Fruit fly (Drosophila melanogaster) Kc167 (cell line): ENCODE data around the gene CG12009.

Experiments used
- Myc ChIP-seq: fragments of >200 bp; optimal IDR thresholded peaks from 2 replicates; lab custom pipeline; 2017; ENCODE audit warnings: missing external identifiers
- Sin3A ChIP-seq: fragments of >200 bp; optimal IDR thresholded peaks from 2 replicates; lab custom pipeline; 2018; ENCODE audit warnings: missing external identifiers
- h ChIP-seq: fragments of >200 bp; optimal IDR thresholded peaks from 3 replicates; lab custom pipeline; 2018; ENCODE audit warnings: missing external identifiers
- insv ChIP-seq: fragments of >200 bp; optimal IDR thresholded peaks from 3 replicates; lab custom pipeline; 2018; ENCODE audit warnings: missing external identifiers
- psq ChIP-seq: fragments of >200 bp; optimal IDR thresholded peaks from 2 replicates; lab custom pipeline; 2017; ENCODE audit warnings: missing external identifiers
- ttk ChIP-seq: sonication (Bioruptor generic); optimal IDR thresholded peaks from 2 replicates; lab custom pipeline; 2017; ENCODE audit warnings: missing external identifiers

Gene CG12009

dm6 chr3L:3291159-3291558 is at the start of gene CG12009:
TSS of gene CG12009 (plus strand) at chr3L:3291459.
- TF ChIP-seq insv (lab: Kevin White, UChicago) (no peak), Myc (lab: Kevin White, UChicago) (no peak), ttk (lab: Kevin White, UChicago) (no peak), h (no peak), Sin3A (no peak), psq (lab: Kevin White, UChicago) (no peak)

DNA sequence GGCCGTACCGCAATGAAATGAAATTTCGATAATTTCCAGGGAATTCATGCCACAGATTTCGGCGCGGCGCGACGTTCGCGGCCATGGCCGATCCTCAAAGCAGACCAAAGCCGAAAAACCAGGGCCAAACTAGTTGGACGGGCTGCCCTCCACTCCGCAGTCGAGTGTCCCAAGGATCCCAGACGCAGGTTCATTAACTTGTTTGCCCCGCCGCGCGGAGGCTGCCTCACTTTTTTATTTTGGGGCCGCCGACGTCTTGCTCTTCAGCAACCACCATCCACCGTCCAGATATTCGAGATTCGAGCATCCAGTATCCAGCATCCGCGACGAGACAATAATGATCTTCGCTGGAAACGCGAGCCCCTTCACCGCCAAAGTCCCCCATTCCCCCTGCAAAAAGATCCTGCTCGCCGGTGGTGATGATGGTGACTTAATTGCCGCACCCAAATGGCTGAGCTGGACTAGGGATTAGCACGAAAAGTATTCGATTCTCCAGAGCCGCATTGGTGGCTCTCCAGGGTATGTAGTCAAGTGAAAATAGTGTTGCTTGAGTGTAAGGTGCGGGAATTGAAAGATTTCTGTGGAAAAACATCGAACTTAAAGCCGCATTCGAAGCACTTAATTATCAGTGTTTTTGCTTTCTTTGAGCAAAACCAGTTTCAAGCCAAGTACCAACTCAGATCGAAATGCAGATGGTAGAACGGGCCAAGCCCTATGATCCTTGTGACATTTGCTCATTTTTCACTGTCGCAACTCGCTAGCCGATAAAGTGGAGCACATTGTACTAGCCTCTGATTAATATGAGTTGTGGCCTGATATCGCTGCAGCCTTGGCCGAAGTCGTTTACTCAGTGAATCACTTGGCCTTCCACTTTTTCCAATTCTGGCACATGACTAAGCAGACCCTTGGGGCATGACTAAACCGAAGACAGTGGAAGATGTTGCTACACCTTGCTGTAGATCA is 48.9 kb upstream of the CG12009 start:
- TF ChIP-seq Myc (lab: Kevin White, UChicago) (no peak), h (no peak), ttk (lab: Kevin White, UChicago) (no peak), insv (lab: Kevin White, UChicago) (no peak)

DNA sequence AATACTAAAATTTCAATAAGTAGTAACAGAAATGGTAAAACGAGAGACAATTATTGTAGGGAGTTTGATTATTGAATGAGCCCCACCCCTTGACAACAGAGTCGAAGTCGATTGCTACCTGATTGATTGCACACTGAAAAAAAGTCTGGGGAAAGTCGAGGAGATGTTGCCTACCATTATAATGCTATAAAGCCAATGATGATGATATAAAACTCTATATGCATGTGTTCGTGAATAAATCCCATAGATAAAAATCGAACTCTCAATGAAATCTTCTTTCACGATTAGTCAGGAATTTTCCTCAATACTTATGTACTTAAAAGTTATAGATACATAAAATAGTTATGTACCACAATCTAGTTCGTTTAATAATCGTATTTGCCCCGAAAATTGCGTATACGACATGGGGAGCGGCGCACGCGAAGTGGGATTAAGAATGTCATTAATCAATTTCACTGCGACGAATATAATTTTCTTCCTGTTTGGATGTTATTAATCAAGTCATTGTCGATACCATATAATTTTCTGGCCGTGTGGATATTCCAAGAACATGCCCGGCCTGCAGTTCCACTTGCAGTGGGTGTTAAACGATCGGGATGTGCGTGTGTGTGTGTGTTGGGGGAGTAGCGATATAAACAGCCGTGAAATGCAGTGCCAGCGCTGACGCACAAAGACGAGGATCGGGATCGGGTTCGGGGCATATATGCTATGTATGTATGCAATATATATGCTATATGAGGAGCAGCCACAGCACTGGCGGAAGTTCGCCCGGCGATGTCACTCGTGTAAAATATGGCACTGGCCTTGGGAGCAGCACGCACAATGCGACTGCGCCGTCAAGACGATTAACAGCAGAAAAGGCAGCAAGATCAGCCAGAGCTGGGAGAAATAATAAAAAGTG is 46.8 kb upstream of the CG12009 start, which contains the start of gene CG12078:
CG12078 (minus strand) TSS at position 51 of the 901 bp plus-strand sequence.
- TF ChIP-seq insv (lab: Kevin White, UChicago) (no peak), psq (lab: Kevin White, UChicago) (no peak), Myc (lab: Kevin White, UChicago) (no peak), h (no peak), Sin3A (no peak), ttk (lab: Kevin White, UChicago) (no peak)

DNA sequence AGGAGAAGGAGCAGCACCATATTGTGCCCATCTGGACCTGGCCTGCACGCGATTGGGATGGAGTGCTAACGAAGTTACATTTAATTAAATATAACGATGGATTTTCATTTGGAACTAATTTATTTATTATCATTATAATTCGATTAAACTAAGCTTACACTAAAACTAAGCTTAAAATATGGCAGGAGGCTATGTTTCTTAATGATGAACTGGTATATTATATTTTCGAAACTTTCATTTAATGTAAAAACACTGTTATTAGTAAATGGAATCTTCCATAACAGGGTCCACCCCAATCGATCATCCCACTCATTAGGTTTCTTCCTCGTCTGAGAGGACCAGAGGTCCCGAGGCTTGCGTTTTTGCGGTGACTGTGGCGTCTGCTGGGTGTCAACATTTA is 46.1 kb upstream of the CG12009 start:
- TF ChIP-seq h (no peak), Myc (lab: Kevin White, UChicago) (no peak), insv (lab: Kevin White, UChicago) (no peak), Sin3A (no peak), ttk (lab: Kevin White, UChicago) (no peak), psq (lab: Kevin White, UChicago) (no peak)

- TF ChIP-seq h (no peak), psq (lab: Kevin White, UChicago) (no peak), ttk (lab: Kevin White, UChicago) (no peak), insv (lab: Kevin White, UChicago) (no peak), Myc (lab: Kevin White, UChicago) (no peak)
These were observed 44.7 kb upstream of the CG12009 start for dm6 chr3L:3246378-3247129.

- TF ChIP-seq Myc (lab: Kevin White, UChicago) (no peak), ttk (lab: Kevin White, UChicago) (no peak), psq (lab: Kevin White, UChicago) (no peak), h (no peak), insv (lab: Kevin White, UChicago) (no peak), Sin3A (no peak)
These were observed 43.9 kb upstream of the CG12009 start, which contains the start of gene CG43389 for dm6 chr3L:3247130-3248065. TSS of gene CG43389 (plus strand) at chr3L:3248015.

DNA sequence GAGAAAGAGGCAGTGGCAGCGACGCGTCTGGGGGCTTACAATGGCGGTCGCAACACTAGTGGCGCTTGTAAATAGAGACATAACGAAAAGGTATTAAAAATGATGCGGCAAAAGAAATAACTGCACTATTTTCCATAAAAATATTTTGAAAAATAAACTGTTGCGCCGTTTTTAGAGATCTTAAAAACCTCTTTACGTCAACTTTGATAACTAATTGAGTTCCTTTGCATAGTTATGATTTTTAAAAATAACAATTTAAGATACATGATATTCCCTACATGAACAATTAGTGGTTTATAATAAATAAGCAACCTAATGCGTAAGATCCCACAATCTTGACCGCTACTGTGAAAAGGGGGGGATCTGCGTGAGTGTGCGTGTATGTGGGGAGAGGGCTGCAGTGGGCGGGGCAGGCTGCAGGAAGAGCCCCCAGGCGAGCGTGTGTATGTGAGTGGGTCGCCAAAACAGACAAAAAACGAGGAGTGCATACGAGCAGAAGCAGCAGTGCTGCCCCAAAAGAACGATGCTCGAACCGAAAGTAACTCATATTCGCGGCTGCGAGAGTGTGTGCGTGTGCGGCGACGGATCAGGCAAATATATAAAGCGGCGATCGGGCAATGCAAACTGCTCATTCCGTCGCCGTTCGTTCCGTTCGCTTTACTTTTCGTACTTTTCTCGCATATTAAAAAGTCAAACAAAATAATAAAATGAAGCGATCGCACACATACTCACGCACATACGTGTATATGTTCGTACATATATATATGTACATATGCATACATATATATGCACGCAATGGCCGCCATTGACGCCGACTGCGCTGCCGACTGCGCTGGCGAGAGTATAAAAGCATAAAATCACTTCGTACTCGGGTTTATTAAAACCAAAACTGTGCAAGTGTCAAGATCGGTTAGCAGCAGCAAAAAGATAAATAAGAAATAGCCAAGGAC is 42.3 kb upstream of the CG12009 start:
- TF ChIP-seq psq (lab: Kevin White, UChicago) (no peak), Sin3A (no peak), h (no peak), insv (lab: Kevin White, UChicago) (no peak), ttk (lab: Kevin White, UChicago) (no peak), Myc (lab: Kevin White, UChicago) (no peak)

- TF ChIP-seq insv (lab: Kevin White, UChicago) (no peak), psq (lab: Kevin White, UChicago) (no peak), Sin3A (no peak)
These were observed 41.6 kb upstream of the CG12009 start for dm6 chr3L:3249664-3249996.

- TF ChIP-seq psq (lab: Kevin White, UChicago), result no peak
These were observed 41.1 kb upstream of the CG12009 start for dm6 chr3L:3249997-3250774.
